Worm (Caenorhabditis elegans) whole organism, early embryonic: Measurements from ENCODE around the gene agt-2.

Experiments
- ama-1 ChIP-seq: fragments of 150-350 bp; optimal IDR thresholded peaks from 2 replicates; lab custom pipeline; 2014
- flt-1 ChIP-seq: fragments of 200-800 bp; sonication (Bioruptor generic); IDR thresholded peaks from 2 replicates; pipeline ENCODE4 v1.3.6; 2022; ENCODE audit warnings: missing genetic modification characterization, missing compliant biosample characterization
- hmg-4 ChIP-seq: fragments of 200-800 bp; sonication (Bioruptor generic); optimal IDR thresholded peaks from 2 replicates; lab custom pipeline; 2018; ENCODE audit warnings: mild to moderate bottlenecking, missing genetic modification characterization, missing compliant biosample characterization
- hnd-1 ChIP-seq: sonication (generic microtip); optimal IDR thresholded peaks from 2 replicates; lab custom pipeline; 2016; ENCODE audit warnings: missing genetic modification characterization, missing compliant biosample characterization
- pes-1 ChIP-seq: fragments of 200-800 bp; sonication (Bioruptor generic); IDR thresholded peaks from 2 replicates; pipeline ENCODE4 v1.3.6; 2022; ENCODE audit warnings: missing genetic modification reagents, missing genetic modification characterization, missing compliant biosample characterization
- tra-4 ChIP-seq: sonication (generic microtip); optimal IDR thresholded peaks from 2 replicates; lab custom pipeline; 2017; ENCODE audit warnings: missing genetic modification characterization, missing compliant biosample characterization

DNA sequence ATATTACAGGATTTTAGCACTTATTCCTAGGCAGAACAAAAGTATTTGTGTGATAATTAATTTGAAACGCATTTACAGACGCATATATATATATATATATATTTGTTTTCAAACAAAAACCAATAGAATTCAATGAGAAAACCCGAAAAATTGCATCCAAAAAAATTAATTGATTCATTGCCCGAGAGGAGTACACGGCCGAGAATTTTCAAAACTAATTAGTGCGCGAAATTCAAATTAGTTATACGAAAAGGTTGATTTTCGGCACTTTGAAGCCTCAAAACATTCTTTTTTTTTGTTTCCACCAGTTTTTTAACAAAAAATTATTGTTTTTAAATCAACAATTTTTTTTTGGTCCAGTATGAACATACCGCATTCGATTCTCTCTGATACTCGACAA is 17.8 kb upstream of the agt-2 start:
- no peak for TF ChIP-seq tra-4
- TF ChIP-seq ama-1 (lab: Kevin White, UChicago) = no peak
- TF ChIP-seq hnd-1 (tag; lab: Kevin White, UChicago) = no peak
- TF ChIP-seq flt-1 (GFP tag; lab: Robert Waterston, UW) = no peak
- no peak for TF ChIP-seq pes-1 (GFP tag; lab: Robert Waterston, UW)
- TF ChIP-seq hmg-4 (GFP tag; lab: Kevin White, UChicago) = no peak
